Fruit fly (Drosophila melanogaster) whole organism, embryonic: ENCODE results near the gene CG5180.
A peak's percentile ranks its signal among the peaks of the same experiment; 100 is the strongest.

Experiments used
- ATbp ChIP-seq: fragments of 200-800 bp; sonication (Bioruptor generic); optimal IDR thresholded peaks from 2 replicates; lab custom pipeline; 2017; ENCODE audit warnings: missing biosample characterization, mild to moderate bottlenecking, missing genetic modification characterization, missing genetic modification reagents
- Ada2b ChIP-seq: fragments of 200-800 bp; sonication (Bioruptor generic); IDR thresholded peaks from 2 replicates; pipeline ENCODE4 v1.3.6; 2022; ENCODE audit warnings: missing biosample characterization, missing genetic modification characterization
- Atf-2 ChIP-seq: fragments of 200-800 bp; sonication (Bioruptor generic); optimal IDR thresholded peaks from 2 replicates; lab custom pipeline; 2016; ENCODE audit warnings: missing biosample characterization, missing genetic modification characterization
- Atf6 ChIP-seq: fragments of 200-800 bp; sonication (Bioruptor generic); IDR thresholded peaks from 2 replicates; pipeline ENCODE4 v1.3.6; 2022; ENCODE audit warnings: missing biosample characterization, missing genetic modification characterization
- Awh ChIP-seq: fragments of 200-800 bp; sonication (Bioruptor generic); IDR thresholded peaks from 2 replicates; pipeline ENCODE4, ENCODE4 v1.3.6; 2022; ENCODE audit warnings: missing biosample characterization, missing genetic modification characterization
- BtbVII ChIP-seq: fragments of 200-800 bp; sonication (Bioruptor generic); optimal IDR thresholded peaks from 3 replicates; lab custom pipeline; 2017; ENCODE audit warnings: missing biosample characterization, mild to moderate bottlenecking, missing genetic modification characterization
- CG1024 ChIP-seq: fragments of 200-800 bp; sonication (Bioruptor generic); IDR thresholded peaks from 2 replicates; pipeline ENCODE4 v1.3.6; 2022; ENCODE audit warnings: missing biosample characterization, missing genetic modification characterization
- CG10431 ChIP-seq: fragments of 200-800 bp; sonication (Bioruptor generic); optimal IDR thresholded peaks from 3 replicates; lab custom pipeline; 2018; ENCODE audit warnings: missing biosample characterization, mild to moderate bottlenecking, missing genetic modification characterization
- CG10959 ChIP-seq: fragments of 200-800 bp; sonication (Bioruptor generic); IDR thresholded peaks from 2 replicates; pipeline ENCODE4 v1.3.6; 2022; ENCODE audit warnings: missing biosample characterization, missing genetic modification characterization
- CG11560 ChIP-seq: fragments of 200-800 bp; sonication (Bioruptor generic); IDR thresholded peaks from 3 replicates; pipeline ENCODE4 v1.3.6; 2022; ENCODE audit warnings: missing biosample characterization, missing genetic modification characterization
- CG12659 ChIP-seq: fragments of 200-800 bp; sonication (Bioruptor generic); optimal IDR thresholded peaks from 3 replicates; lab custom pipeline; 2017; ENCODE audit warnings: mild to moderate bottlenecking, missing biosample characterization, missing genetic modification reagents, missing genetic modification characterization
- CG13894 ChIP-seq: fragments of 200-800 bp; sonication (Bioruptor generic); optimal IDR thresholded peaks from 3 replicates; lab custom pipeline; 2018; ENCODE audit warnings: missing biosample characterization, mild to moderate bottlenecking, missing genetic modification characterization, moderate library complexity
- CG14014 ChIP-seq: fragments of 200-800 bp; sonication (Bioruptor generic); IDR thresholded peaks from 2 replicates; pipeline ENCODE4 v1.3.6; 2022; ENCODE audit warnings: missing biosample characterization, missing genetic modification characterization
- CG14050 ChIP-seq: fragments of 200-800 bp; sonication (Bioruptor generic); IDR thresholded peaks from 3 replicates; pipeline ENCODE4 v1.3.6; 2022; ENCODE audit warnings: missing biosample characterization, missing genetic modification characterization
- CG15269 ChIP-seq: fragments of 200-800 bp; sonication (Bioruptor generic); optimal IDR thresholded peaks from 2 replicates; lab custom pipeline; 2018; ENCODE audit warnings: missing biosample characterization, mild to moderate bottlenecking, missing genetic modification characterization, moderate library complexity
- CG17359 ChIP-seq: fragments of 200-800 bp; sonication (Bioruptor generic); optimal IDR thresholded peaks from 3 replicates; lab custom pipeline; 2018; ENCODE audit warnings: missing biosample characterization, mild to moderate bottlenecking, missing genetic modification characterization, moderate library complexity
- CG18262 ChIP-seq: fragments of 200-800 bp; optimal IDR thresholded peaks from 3 replicates; lab custom pipeline; 2019; ENCODE audit warnings: missing biosample characterization, mild to moderate bottlenecking, missing genetic modification characterization, moderate library complexity
- CG18764 ChIP-seq: fragments of 200-800 bp; sonication (Bioruptor generic); optimal IDR thresholded peaks from 3 replicates; lab custom pipeline; 2016; ENCODE audit warnings: missing biosample characterization, missing genetic modification characterization
- CG2199 ChIP-seq: fragments of 200-800 bp; sonication (Bioruptor generic); IDR thresholded peaks from 3 replicates; pipeline ENCODE4 v1.3.6; 2022; ENCODE audit warnings: missing biosample characterization, missing genetic modification characterization
- CG3065 ChIP-seq: fragments of 200-800 bp; sonication (Bioruptor generic); optimal IDR thresholded peaks from 2 replicates; lab custom pipeline; 2016; ENCODE audit warnings: missing biosample characterization, missing genetic modification characterization
- CG3281 ChIP-seq: fragments of 200-800 bp; sonication (Bioruptor generic); optimal IDR thresholded peaks from 3 replicates; lab custom pipeline; 2017; ENCODE audit warnings: missing biosample characterization, mild to moderate bottlenecking, missing genetic modification characterization
- CG34376 ChIP-seq: fragments of 200-800 bp; sonication (Bioruptor generic); optimal IDR thresholded peaks from 2 replicates; lab custom pipeline; 2018; ENCODE audit warnings: missing biosample characterization, mild to moderate bottlenecking, missing genetic modification characterization
- CG4360 ChIP-seq: fragments of 200-800 bp; sonication (Bioruptor generic); IDR thresholded peaks from 2 replicates; pipeline ENCODE4 v1.3.6; 2022; ENCODE audit warnings: missing biosample characterization, missing genetic modification characterization
- CG6765 ChIP-seq: fragments of 200-800 bp; sonication (Bioruptor generic); optimal IDR thresholded peaks from 3 replicates; lab custom pipeline; 2017; ENCODE audit warnings: missing biosample characterization, mild to moderate bottlenecking, missing genetic modification characterization
- CG7357 ChIP-seq: fragments of 200-800 bp; sonication (Bioruptor generic); IDR thresholded peaks from 3 replicates; pipeline ENCODE4 v1.3.6; 2022; ENCODE audit warnings: missing biosample characterization, missing genetic modification characterization
- CG7556 ChIP-seq: fragments of 200-800 bp; sonication (Bioruptor generic); optimal IDR thresholded peaks from 2 replicates; lab custom pipeline; 2017; ENCODE audit warnings: missing biosample characterization, mild to moderate bottlenecking, missing genetic modification characterization
- CTCF ChIP-seq: fragments of 200-800 bp; sonication (Bioruptor generic); optimal IDR thresholded peaks from 2 replicates; lab custom pipeline; 2017; ENCODE audit warnings: missing biosample characterization, mild to moderate bottlenecking, missing genetic modification characterization, moderate library complexity
- Dip3 ChIP-seq: fragments of 200-800 bp; sonication (Bioruptor generic); optimal IDR thresholded peaks from 3 replicates; lab custom pipeline; 2016; ENCODE audit warnings: missing biosample characterization, missing genetic modification characterization
- Ets65A ChIP-seq: fragments of 200-800 bp; sonication (Bioruptor generic); peaks from one replicate; lab custom pipeline; 2016; ENCODE audit warnings: missing biosample characterization, missing genetic modification characterization
- Fer1 ChIP-seq: fragments of 200-800 bp; sonication (Bioruptor generic); optimal IDR thresholded peaks from 2 replicates; lab custom pipeline; 2017; ENCODE audit warnings: missing biosample characterization, mild to moderate bottlenecking, missing genetic modification characterization
- Hmx ChIP-seq: fragments of 200-800 bp; sonication (Bioruptor generic); optimal IDR thresholded peaks from 2 replicates; lab custom pipeline; 2016; ENCODE audit warnings: missing biosample characterization, missing genetic modification characterization
- Hr78 ChIP-seq, 2 experiments: fragments of 200-800 bp in 1 of 2; fragments of >200 bp in 1 of 2; sonication (Bioruptor generic) in 1 of 2; optimal IDR thresholded peaks; 2 replicates each; lab custom pipeline; 2017 to 2019; ENCODE audit warnings: missing biosample characterization in 2 of 2, missing genetic modification characterization in 2 of 2, mild to moderate bottlenecking in 1 of 2, moderate library complexity in 1 of 2
- MESR4 ChIP-seq: fragments of 200-800 bp; sonication (Bioruptor generic); optimal IDR thresholded peaks from 2 replicates; lab custom pipeline; 2018; ENCODE audit warnings: missing biosample characterization, mild to moderate bottlenecking, missing genetic modification characterization, moderate library complexity
- Meics ChIP-seq: fragments of 200-800 bp; sonication (Bioruptor generic); optimal IDR thresholded peaks from 2 replicates; lab custom pipeline; 2017; ENCODE audit warnings: missing biosample characterization, mild to moderate bottlenecking, missing genetic modification characterization
- Rfx ChIP-seq: fragments of 200-800 bp; sonication (Bioruptor generic); IDR thresholded peaks from 2 replicates; pipeline ENCODE4 v1.3.6; 2022; ENCODE audit warnings: missing biosample characterization, missing genetic modification characterization
- Rx ChIP-seq: fragments of 200-800 bp; sonication (Bioruptor generic); IDR thresholded peaks from 2 replicates; pipeline ENCODE4 v1.3.6; 2022; ENCODE audit warnings: missing biosample characterization, missing genetic modification characterization
- Xrp1 ChIP-seq: fragments of 200-800 bp; sonication (Bioruptor generic); IDR thresholded peaks from 2 replicates; pipeline ENCODE4 v1.3.6; 2022; ENCODE audit warnings: missing biosample characterization, missing genetic modification characterization
- aop ChIP-seq: fragments of 200-800 bp; sonication (Bioruptor generic); IDR thresholded peaks from 2 replicates; pipeline ENCODE4 v1.3.6; 2022; ENCODE audit warnings: missing biosample characterization, missing genetic modification characterization
- dysf ChIP-seq: fragments of 200-800 bp; sonication (Bioruptor generic); IDR thresholded peaks from 3 replicates; pipeline ENCODE4 v1.3.6; 2022; ENCODE audit warnings: missing biosample characterization, missing genetic modification characterization
- exex ChIP-seq: fragments of 200-800 bp; sonication (Bioruptor generic); optimal IDR thresholded peaks from 4 replicates; lab custom pipeline; 2018; ENCODE audit warnings: missing biosample characterization, mild to moderate bottlenecking, missing genetic modification characterization, moderate library complexity
- gcm ChIP-seq: fragments of 200-800 bp; sonication (Bioruptor generic); optimal IDR thresholded peaks from 2 replicates; lab custom pipeline; 2019; ENCODE audit warnings: missing biosample characterization, mild to moderate bottlenecking, missing genetic modification characterization, moderate library complexity
- gcm2 ChIP-seq: fragments of 200-800 bp; sonication (Bioruptor generic); optimal IDR thresholded peaks from 2 replicates; lab custom pipeline; 2016; ENCODE audit warnings: missing biosample characterization, missing genetic modification characterization
- lola ChIP-seq, 3 experiments: fragments of >200 bp in 2 of 3; fragments of 200-800 bp in 1 of 3; sonication (Bioruptor generic) in 1 of 3; optimal IDR thresholded peaks; 2 replicates each; lab custom pipeline; 2017 to 2019; ENCODE audit warnings: missing biosample characterization in 3 of 3, missing genetic modification characterization in 3 of 3, mild to moderate bottlenecking in 1 of 3, moderate library complexity in 1 of 3
- nau ChIP-seq: fragments of 200-800 bp; sonication (Bioruptor generic); optimal IDR thresholded peaks from 3 replicates; lab custom pipeline; 2017; ENCODE audit warnings: missing biosample characterization, mild to moderate bottlenecking, missing genetic modification characterization, missing genetic modification reagents
- pan ChIP-seq, 4 experiments: fragments of >200 bp in 3 of 4; fragments of 200-800 bp in 1 of 4; sonication (Bioruptor generic) in 1 of 4; optimal IDR thresholded peaks in 3 of 4; IDR thresholded peaks in 1 of 4; 2 replicates each; pipeline versions ENCODE4 v1.3.6 to Lab custom; 2017 to 2022; ENCODE audit warnings: missing biosample characterization in 2 of 4, missing genetic modification characterization in 2 of 4, mixed read lengths in 1 of 4
- sisA ChIP-seq: fragments of 200-800 bp; sonication (Bioruptor generic); IDR thresholded peaks from 2 replicates; pipeline ENCODE4 v1.3.6; 2022; ENCODE audit warnings: missing biosample characterization, missing genetic modification characterization
- slou ChIP-seq: fragments of 200-800 bp; sonication (Bioruptor generic); optimal IDR thresholded peaks from 3 replicates; lab custom pipeline; 2016; ENCODE audit warnings: missing biosample characterization, missing genetic modification characterization
- sob ChIP-seq: fragments of 200-800 bp; sonication (Bioruptor generic); IDR thresholded peaks from 2 replicates; pipeline ENCODE4 v1.3.6; 2022; ENCODE audit warnings: missing biosample characterization, missing genetic modification characterization
- tio ChIP-seq: fragments of 200-800 bp; sonication (Bioruptor generic); optimal IDR thresholded peaks from 2 replicates; lab custom pipeline; 2017; ENCODE audit warnings: missing biosample characterization, missing genetic modification characterization, inconsistent platforms
- toy ChIP-seq: fragments of 200-800 bp; sonication (Bioruptor generic); IDR thresholded peaks from 2 replicates; pipeline ENCODE4 v1.3.6; 2022; ENCODE audit warnings: missing biosample characterization, missing genetic modification characterization
- vfl ChIP-seq: fragments of 200-800 bp; sonication (Bioruptor generic); optimal IDR thresholded peaks from 2 replicates; lab custom pipeline; 2016; ENCODE audit warnings: missing biosample characterization, missing genetic modification characterization

CG5180 gene

DNA sequence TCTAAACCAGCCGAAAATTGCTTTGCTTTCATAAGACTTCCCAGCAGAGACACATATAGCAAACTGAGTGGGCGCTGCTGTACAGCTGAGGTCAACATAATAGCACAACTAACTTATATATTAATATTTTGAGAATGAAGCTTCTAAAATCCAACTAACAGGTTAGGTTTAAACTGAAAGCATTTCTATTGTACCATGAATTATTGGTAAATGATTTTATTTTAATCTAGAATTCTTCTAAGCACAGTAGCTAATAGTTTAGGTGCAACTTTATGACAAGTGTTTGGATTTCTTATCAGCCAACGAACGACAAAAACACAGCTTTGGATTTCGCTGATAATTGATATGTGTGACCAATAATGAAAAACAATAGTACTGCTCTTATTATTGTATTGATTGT, 2.7 kb upstream of the CG5180 start (continued):
- peak in 1 of 2 experiments; percentile 24 for TF ChIP-seq Hr78 (GFP tag; optimal IDR thresholded peaks at IDR 0.05; lab: Kevin White, UChicago)
- TF ChIP-seq CG3065: no peak
- no peak for TF ChIP-seq tio (GFP tag; lab: Kevin White, UChicago)
- peak; percentile 27 for TF ChIP-seq CG7556 (GFP tag; lab: Kevin White, UChicago)
- peak; percentile 85 for TF ChIP-seq exex (tag; lab: Kevin White, UChicago)
- no peak for TF ChIP-seq CG7357
- TF ChIP-seq gcm2 (GFP tag; lab: Kevin White, UChicago): no peak
- TF ChIP-seq CG18262 (tag; lab: Kevin White, UChicago): peak; percentile 67
- TF ChIP-seq Xrp1 (GFP tag; lab: Robert Waterston, UW): peak; percentile 60
- TF ChIP-seq dysf: peak; percentile 73
- peak; percentile 67 for TF ChIP-seq CG13894 (tag; lab: Kevin White, UChicago)
- TF ChIP-seq CG15269 (tag; lab: Kevin White, UChicago): peak; percentile 1
- no peak for TF ChIP-seq CG10959
- TF ChIP-seq Hmx: peak; percentile 35
- TF ChIP-seq CG14050 (GFP tag; lab: Robert Waterston, UW): peak; percentile 58; the same call in 2 of the 3 replicates
- TF ChIP-seq Meics (GFP tag; lab: Kevin White, UChicago): peak; percentile 14
- TF ChIP-seq CG2199 (GFP tag; lab: Robert Waterston, UW): no peak
- peak; percentile 81 for TF ChIP-seq Rfx
- TF ChIP-seq lola (GFP tag; optimal IDR thresholded peaks at IDR 0.05; lab: Kevin White, UChicago): no peak
- peak; percentile 40; the same call in 1 of the 2 replicates for TF ChIP-seq toy (GFP tag; lab: Robert Waterston, UW)
- TF ChIP-seq CG10431 (GFP tag; lab: Kevin White, UChicago): no peak
- peak; percentile 76 for TF ChIP-seq Ets65A (GFP tag; lab: Kevin White, UChicago)
- TF ChIP-seq CG11560: peak; percentile 47; the same call in 1 of the 3 replicates
- TF ChIP-seq CG3281 (GFP tag; lab: Kevin White, UChicago): peak; percentile 80
- TF ChIP-seq ATbp: no peak
- TF ChIP-seq MESR4 (GFP tag; lab: Kevin White, UChicago): no peak
- peak; percentile 17 for TF ChIP-seq gcm
- no peak for TF ChIP-seq CG18764 (GFP tag; lab: Kevin White, UChicago)
- TF ChIP-seq Fer1 (GFP tag; lab: Kevin White, UChicago): peak; percentile 74
- peak; percentile 72 for TF ChIP-seq Ada2b
- no peak for TF ChIP-seq Atf-2
- TF ChIP-seq sob (GFP tag; lab: Robert Waterston, UW): peak; percentile 73; the same call in 1 of the 2 replicates
- 0 out of 2 replicates have a peak, but pooled peaks have one; percentile 12 for TF ChIP-seq CG1024 (GFP tag; lab: Robert Waterston, UW)
- TF ChIP-seq Dip3: peak; percentile 74
- TF ChIP-seq CG14014 (GFP tag; lab: Robert Waterston, UW): peak; percentile 59
- TF ChIP-seq CG34376: peak; percentile 45
- peak; percentile 48 for TF ChIP-seq nau (GFP tag; lab: Kevin White, UChicago)
- no peak for TF ChIP-seq pan (optimal IDR thresholded peaks at IDR 0.05; lab: Kevin White, UChicago)
- TF ChIP-seq pan (GFP tag; optimal IDR thresholded peaks at IDR 0.05 in 1 of 2, IDR thresholded peaks at IDR 0.05 in 1 of 2): peak in 1 of 2 experiments; percentile 76
- peak; percentile 81 for TF ChIP-seq BtbVII (GFP tag; lab: Kevin White, UChicago)
- TF ChIP-seq CG4360: no peak
- no peak for TF ChIP-seq CTCF (GFP tag; lab: Kevin White, UChicago)
- peak; percentile 6 for TF ChIP-seq CG12659
- no peak for TF ChIP-seq aop (GFP tag; lab: Robert Waterston, UW)
- TF ChIP-seq sisA: peak; percentile 51
- peak; percentile 72 for TF ChIP-seq CG6765 (GFP tag; lab: Kevin White, UChicago)
- TF ChIP-seq vfl (GFP tag; lab: Kevin White, UChicago): no peak
- peak; percentile 78 for TF ChIP-seq Atf6 (GFP tag; lab: Robert Waterston, UW)
- TF ChIP-seq CG17359 (tag; lab: Kevin White, UChicago): peak; percentile 45
- peak; percentile 14 for TF ChIP-seq slou
- no peak; the same call in 1 of the 2 replicates for TF ChIP-seq Awh (GFP tag; lab: Robert Waterston, UW)
- no peak for TF ChIP-seq Rx (GFP tag; lab: Robert Waterston, UW)
